Fruit fly (Drosophila melanogaster) whole organism, embryonic: ENCODE measurements around the gene PIP82.

ENCODE experiments used
- CG10565 ChIP-seq: fragments of 200-800 bp; sonication (Bioruptor generic); optimal IDR thresholded peaks from 3 replicates; lab custom pipeline; 2016; ENCODE audit warnings: missing biosample characterization, mild to moderate bottlenecking, missing genetic modification characterization
- CG11504 ChIP-seq: fragments of 200-800 bp; sonication (Bioruptor generic); optimal IDR thresholded peaks from 3 replicates; lab custom pipeline; 2019; ENCODE audit warnings: missing biosample characterization, mild to moderate bottlenecking, missing genetic modification characterization, moderate library complexity
- CG1233 ChIP-seq: fragments of 200-800 bp; sonication (Bioruptor generic); optimal IDR thresholded peaks from 4 replicates; lab custom pipeline; 2018; ENCODE audit warnings: missing biosample characterization, mild to moderate bottlenecking, missing genetic modification characterization
- CG13123 ChIP-seq: fragments of 200-800 bp; sonication (Bioruptor generic); optimal IDR thresholded peaks from 2 replicates; lab custom pipeline; 2016; ENCODE audit warnings: missing biosample characterization, missing genetic modification characterization
- CG17385 ChIP-seq: fragments of 200-800 bp; sonication (Bioruptor generic); optimal IDR thresholded peaks from 3 replicates; lab custom pipeline; 2018; ENCODE audit warnings: missing biosample characterization, mild to moderate bottlenecking, missing genetic modification characterization
- CG18764 ChIP-seq: fragments of 200-800 bp; sonication (Bioruptor generic); optimal IDR thresholded peaks from 3 replicates; lab custom pipeline; 2016; ENCODE audit warnings: missing biosample characterization, missing genetic modification characterization
- CG2678 ChIP-seq: fragments of 200-800 bp; sonication (Bioruptor generic); optimal IDR thresholded peaks from 3 replicates; lab custom pipeline; 2019; ENCODE audit warnings: missing biosample characterization, mild to moderate bottlenecking, missing genetic modification characterization, moderate library complexity
- CG3726 ChIP-seq: fragments of 200-800 bp; sonication (Bioruptor generic); IDR thresholded peaks from 3 replicates; pipeline ENCODE4, ENCODE4 v1.3.6; 2022; ENCODE audit warnings: missing biosample characterization, missing genetic modification characterization
- CG4282 ChIP-seq: fragments of 200-800 bp; sonication (Bioruptor generic); optimal IDR thresholded peaks from 2 replicates; lab custom pipeline; 2016; ENCODE audit warnings: missing biosample characterization, missing genetic modification characterization
- CG4707 ChIP-seq: fragments of 200-800 bp; sonication (Bioruptor generic); optimal IDR thresholded peaks from 2 replicates; lab custom pipeline; 2018; ENCODE audit warnings: missing biosample characterization, mild to moderate bottlenecking, missing genetic modification characterization, moderate library complexity
- CG6689 ChIP-seq: fragments of 200-800 bp; sonication (Bioruptor generic); IDR thresholded peaks from 2 replicates; pipeline ENCODE4 v1.3.6; 2022; ENCODE audit warnings: missing biosample characterization, missing genetic modification characterization
- CG6765 ChIP-seq: fragments of 200-800 bp; sonication (Bioruptor generic); optimal IDR thresholded peaks from 3 replicates; lab custom pipeline; 2017; ENCODE audit warnings: missing biosample characterization, mild to moderate bottlenecking, missing genetic modification characterization
- CG6791 ChIP-seq: fragments of 200-800 bp; sonication (Bioruptor generic); IDR thresholded peaks from 3 replicates; pipeline ENCODE4 v1.3.6; 2022; ENCODE audit warnings: missing biosample characterization, missing genetic modification characterization; ENCODE audit not compliant: partially characterized antibody
- CG7928 ChIP-seq: fragments of 200-800 bp; sonication (Bioruptor generic); optimal IDR thresholded peaks from 2 replicates; lab custom pipeline; 2017; ENCODE audit warnings: missing biosample characterization, mild to moderate bottlenecking, missing genetic modification characterization
- CG8924 ChIP-seq: fragments of 200-800 bp; optimal IDR thresholded peaks from 3 replicates; lab custom pipeline; 2019; ENCODE audit warnings: missing biosample characterization, mild to moderate bottlenecking, missing genetic modification characterization, moderate library complexity
- CG9797 ChIP-seq: fragments of 200-800 bp; sonication (Bioruptor generic); optimal IDR thresholded peaks from 3 replicates; lab custom pipeline; 2018; ENCODE audit warnings: missing biosample characterization, mild to moderate bottlenecking, missing genetic modification characterization
- CG9932 ChIP-seq: fragments of 200-800 bp; sonication (Bioruptor generic); IDR thresholded peaks from 2 replicates; pipeline ENCODE4 v1.3.6; 2022; ENCODE audit warnings: missing biosample characterization, missing genetic modification characterization
- CrebB ChIP-seq: fragments of 200-800 bp; sonication (Bioruptor generic); optimal IDR thresholded peaks from 3 replicates; lab custom pipeline; 2018; ENCODE audit warnings: missing biosample characterization, mild to moderate bottlenecking, missing genetic modification characterization
- Dip2 ChIP-seq: fragments of 200-800 bp; sonication (Bioruptor generic); IDR thresholded peaks from 2 replicates; pipeline ENCODE4 v1.3.6; 2022; ENCODE audit warnings: missing biosample characterization, missing genetic modification characterization
- Dref ChIP-seq: fragments of 200-800 bp; sonication (Bioruptor generic); IDR thresholded peaks from 2 replicates; pipeline ENCODE4 v1.3.6; 2022; ENCODE audit warnings: missing biosample characterization, missing genetic modification characterization
- E2f1 ChIP-seq: fragments of 200-800 bp; sonication (Bioruptor generic); IDR thresholded peaks from 2 replicates; pipeline ENCODE4 v1.3.6; 2022; ENCODE audit warnings: missing biosample characterization, missing genetic modification characterization
- E2f2 ChIP-seq: fragments of 200-800 bp; sonication (Bioruptor generic); IDR thresholded peaks from 2 replicates; pipeline ENCODE4 v1.3.6; 2022; ENCODE audit warnings: missing biosample characterization, missing genetic modification characterization
- Ets97D ChIP-seq: fragments of 200-800 bp; sonication (Bioruptor generic); optimal IDR thresholded peaks from 3 replicates; lab custom pipeline; 2016; ENCODE audit warnings: missing biosample characterization, missing genetic modification characterization
- HmgZ ChIP-seq: fragments of 200-800 bp; sonication (Bioruptor generic); optimal IDR thresholded peaks from 2 replicates; lab custom pipeline; 2018; ENCODE audit warnings: missing biosample characterization, mild to moderate bottlenecking, missing genetic modification characterization
- Hr39 ChIP-seq: fragments of >200 bp; optimal IDR thresholded peaks from 2 replicates; lab custom pipeline; 2017
- Hsf ChIP-seq: fragments of 200-800 bp; sonication (Bioruptor generic); optimal IDR thresholded peaks from 3 replicates; lab custom pipeline; 2016; ENCODE audit warnings: missing biosample characterization, missing genetic modification characterization
- Lhr ChIP-seq: fragments of 200-800 bp; sonication (Bioruptor generic); optimal IDR thresholded peaks from 3 replicates; lab custom pipeline; 2017; ENCODE audit warnings: mild to moderate bottlenecking, missing biosample characterization, missing genetic modification reagents, missing genetic modification characterization
- NfI ChIP-seq: fragments of 200-800 bp; sonication (Bioruptor generic); optimal IDR thresholded peaks from 3 replicates; lab custom pipeline; 2018; ENCODE audit warnings: missing biosample characterization, mild to moderate bottlenecking, missing genetic modification characterization, moderate library complexity
- Scr ChIP-seq: fragments of 200-800 bp; sonication (Bioruptor generic); IDR thresholded peaks from 2 replicates; pipeline ENCODE4 v1.3.6; 2022; ENCODE audit warnings: missing biosample characterization, missing genetic modification characterization; ENCODE audit not compliant: partially characterized antibody
- Ssrp ChIP-seq: fragments of 200-800 bp; sonication (Bioruptor generic); optimal IDR thresholded peaks from 2 replicates; lab custom pipeline; 2018; ENCODE audit warnings: missing biosample characterization, mild to moderate bottlenecking, missing genetic modification characterization, moderate library complexity
- Trl ChIP-seq, 3 experiments: fragments of >200 bp in 2 of 3; fragments of 200-800 bp in 1 of 3; sonication (Bioruptor generic) in 1 of 3; optimal IDR thresholded peaks; 2 replicates in 1 of 3; 3 replicates in 2 of 3; lab custom pipeline; 2016 to 2017; ENCODE audit warnings: missing biosample characterization in 1 of 3, missing genetic modification characterization in 1 of 3
- Xrp1 ChIP-seq: fragments of 200-800 bp; sonication (Bioruptor generic); IDR thresholded peaks from 2 replicates; pipeline ENCODE4 v1.3.6; 2022; ENCODE audit warnings: missing biosample characterization, missing genetic modification characterization
- ac ChIP-seq: fragments of 200-800 bp; sonication (Bioruptor generic); optimal IDR thresholded peaks from 3 replicates; lab custom pipeline; 2017; ENCODE audit warnings: missing biosample characterization, mild to moderate bottlenecking, missing genetic modification characterization
- croc ChIP-seq: fragments of 200-800 bp; sonication (Bioruptor generic); conservative IDR thresholded peaks from 3 replicates; pipeline ENCODE4 v1.3.6; 2022; ENCODE audit warnings: missing biosample characterization, missing genetic modification characterization
- crol ChIP-seq: fragments of 200-800 bp; sonication (Bioruptor generic); IDR thresholded peaks from 2 replicates; pipeline ENCODE4 v1.3.6; 2022; ENCODE audit warnings: missing biosample characterization, missing genetic modification characterization
- dan ChIP-seq: fragments of 200-800 bp; sonication (Bioruptor generic); IDR thresholded peaks from 2 replicates; pipeline ENCODE4 v1.3.6; 2022; ENCODE audit warnings: missing biosample characterization, missing genetic modification characterization
- disco-r ChIP-seq: fragments of 200-800 bp; sonication (Bioruptor generic); optimal IDR thresholded peaks from 2 replicates; lab custom pipeline; 2016; ENCODE audit warnings: missing biosample characterization, missing genetic modification characterization
- ewg ChIP-seq: fragments of 200-800 bp; sonication (Bioruptor generic); optimal IDR thresholded peaks from 3 replicates; lab custom pipeline; 2017; ENCODE audit warnings: mild to moderate bottlenecking, missing biosample characterization, missing genetic modification reagents, missing genetic modification characterization
- fu2 ChIP-seq: fragments of 200-800 bp; sonication (Bioruptor generic); optimal IDR thresholded peaks from 2 replicates; lab custom pipeline; 2016; ENCODE audit warnings: missing biosample characterization, missing genetic modification characterization
- gcm2 ChIP-seq: fragments of 200-800 bp; sonication (Bioruptor generic); optimal IDR thresholded peaks from 2 replicates; lab custom pipeline; 2016; ENCODE audit warnings: missing biosample characterization, missing genetic modification characterization
- gem ChIP-seq: fragments of 200-800 bp; sonication (Bioruptor generic); optimal IDR thresholded peaks from 2 replicates; lab custom pipeline; 2019; ENCODE audit warnings: missing biosample characterization, mild to moderate bottlenecking, missing genetic modification characterization, moderate library complexity
- gfzf ChIP-seq: fragments of 200-800 bp; sonication (Bioruptor generic); optimal IDR thresholded peaks from 2 replicates; lab custom pipeline; 2016; ENCODE audit warnings: missing biosample characterization, mild to moderate bottlenecking, missing genetic modification characterization, moderate library complexity
- gt ChIP-seq: fragments of 200-800 bp; sonication (Bioruptor generic); IDR thresholded peaks from 2 replicates; pipeline ENCODE4 v1.3.6; 2022; ENCODE audit warnings: missing biosample characterization, missing genetic modification characterization
- row ChIP-seq: fragments of 200-800 bp; sonication (Bioruptor generic); IDR thresholded peaks from 3 replicates; pipeline ENCODE4 v1.3.6; 2022; ENCODE audit warnings: missing biosample characterization, missing genetic modification characterization
- schlank ChIP-seq: fragments of 200-800 bp; sonication (Bioruptor generic); optimal IDR thresholded peaks from 2 replicates; lab custom pipeline; 2018; ENCODE audit warnings: missing biosample characterization, mild to moderate bottlenecking, missing genetic modification characterization
- sd ChIP-seq: fragments of 200-800 bp; sonication (Bioruptor generic); optimal IDR thresholded peaks from 3 replicates; lab custom pipeline; 2018; ENCODE audit warnings: missing biosample characterization, mild to moderate bottlenecking, missing genetic modification characterization, moderate library complexity
- sens ChIP-seq: fragments of 200-800 bp; sonication (Bioruptor generic); peaks from one replicate; lab custom pipeline; 2016; ENCODE audit warnings: missing biosample characterization, missing genetic modification characterization
- sim ChIP-seq: fragments of 200-800 bp; sonication (Bioruptor generic); IDR thresholded peaks from 2 replicates; pipeline ENCODE4 v1.3.6; 2022; ENCODE audit warnings: missing biosample characterization, missing genetic modification characterization
- slou ChIP-seq: fragments of 200-800 bp; sonication (Bioruptor generic); optimal IDR thresholded peaks from 3 replicates; lab custom pipeline; 2016; ENCODE audit warnings: missing biosample characterization, missing genetic modification characterization
- stwl ChIP-seq: fragments of 200-800 bp; sonication (Bioruptor generic); optimal IDR thresholded peaks from 3 replicates; lab custom pipeline; 2018; ENCODE audit warnings: missing biosample characterization, mild to moderate bottlenecking, missing genetic modification characterization, moderate library complexity
- tll ChIP-seq, 2 experiments: fragments of 200-800 bp in 1 of 2; fragments of >200 bp in 1 of 2; sonication (Bioruptor generic) in 1 of 2; optimal IDR thresholded peaks; 2 replicates each; lab custom pipeline; 2017 to 2019; ENCODE audit warnings: missing biosample characterization in 2 of 2, missing genetic modification characterization in 2 of 2, mild to moderate bottlenecking in 1 of 2, moderate library complexity in 1 of 2
- tna ChIP-seq: fragments of 200-800 bp; sonication (Bioruptor generic); IDR thresholded peaks from 2 replicates; pipeline ENCODE4 v1.3.6; 2022; ENCODE audit warnings: missing biosample characterization, missing genetic modification characterization; ENCODE audit not compliant: partially characterized antibody

The PIP82 gene

DNA sequence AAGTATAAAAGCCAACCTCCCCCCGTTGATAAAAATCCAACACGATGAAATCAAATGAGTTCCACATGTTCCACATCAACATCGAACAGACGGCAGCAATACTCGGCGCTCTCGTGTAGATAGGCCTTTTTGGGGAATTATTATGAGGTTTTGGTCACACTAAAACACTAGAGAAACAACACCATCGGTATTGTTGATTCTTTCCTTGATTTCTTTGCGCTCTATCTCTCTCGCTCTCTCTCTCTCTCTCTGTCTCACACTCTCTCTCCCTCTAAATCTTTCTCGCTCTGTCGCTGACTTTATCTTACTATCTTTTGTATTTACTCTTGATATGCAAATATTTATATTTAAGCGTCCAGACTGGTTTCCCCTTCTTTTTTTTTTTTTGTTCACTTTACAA, 18.8 kb downstream of the PIP82 start:
- TF ChIP-seq Xrp1 (GFP tag; lab: Robert Waterston, UW) (no peak), slou (GFP tag; lab: Kevin White, UChicago) (no peak), CG1233 (GFP tag; lab: Kevin White, UChicago) (no peak), Trl (optimal IDR thresholded peaks at IDR 0.05; lab: Kevin White, UChicago) (peak; percentile 16 to 54), Trl (GFP tag; optimal IDR thresholded peaks at IDR 0.05; lab: Kevin White, UChicago) (no peak), Hr39 (lab: Kevin White, UChicago) (no peak), CG7928 (GFP tag; lab: Kevin White, UChicago) (no peak), tll (GFP tag; optimal IDR thresholded peaks at IDR 0.05; lab: Kevin White, UChicago) (peak in 1 of 2 experiments; percentile 38), sd (no peak), CG3726 (GFP tag; lab: Robert Waterston, UW) (no peak), sens (GFP tag; lab: Kevin White, UChicago) (peak; percentile 73), CG6791 (GFP tag; lab: Robert Waterston, UW) (0 out of 3 replicates have a peak, but pooled peaks have one; percentile 40), CG17385 (GFP tag; lab: Kevin White, UChicago) (no peak), CG9797 (GFP tag; lab: Kevin White, UChicago) (no peak), tna (GFP tag; lab: Robert Waterston, UW) (no peak), CG10565 (no peak), Hsf (GFP tag; lab: Kevin White, UChicago) (no peak), CG9932 (GFP tag; lab: Robert Waterston, UW) (no peak), CG6689 (GFP tag; lab: Robert Waterston, UW) (no peak), Scr (GFP tag; lab: Robert Waterston, UW) (no peak), stwl (peak; percentile 95), CG13123 (GFP tag; lab: Kevin White, UChicago) (no peak), E2f2 (GFP tag; lab: Robert Waterston, UW) (no peak), Ssrp (tag; lab: Kevin White, UChicago) (no peak), CG8924 (no peak), gt (GFP tag; lab: Robert Waterston, UW) (no peak), fu2 (GFP tag; lab: Kevin White, UChicago) (no peak), CG6765 (no peak), ewg (GFP tag; lab: Kevin White, UChicago) (no peak), Dref (GFP tag; lab: Robert Waterston, UW) (no peak), Ets97D (no peak), CrebB (no peak), CG4707 (GFP tag; lab: Kevin White, UChicago) (no peak), E2f1 (GFP tag; lab: Robert Waterston, UW) (no peak), gcm2 (GFP tag; lab: Kevin White, UChicago) (no peak), CG2678 (tag; lab: Kevin White, UChicago) (peak; percentile 14), NfI (GFP tag; lab: Kevin White, UChicago) (no peak), HmgZ (tag; lab: Kevin White, UChicago) (no peak), crol (GFP tag; lab: Robert Waterston, UW) (no peak), row (GFP tag; lab: Robert Waterston, UW) (peak; percentile 20; the same call in 1 of the 3 replicates), gem (tag; lab: Kevin White, UChicago) (no peak), disco-r (no peak), CG11504 (tag; lab: Kevin White, UChicago) (no peak), dan (GFP tag; lab: Robert Waterston, UW) (no peak), sim (GFP tag; lab: Robert Waterston, UW) (no peak), croc (no peak), ac (no peak), schlank (no peak), Lhr (GFP tag; lab: Kevin White, UChicago) (no peak), Dip2 (GFP tag; lab: Robert Waterston, UW) (no peak), gfzf (peak; percentile 34), CG18764 (peak; percentile 74), CG4282 (GFP tag; lab: Kevin White, UChicago) (no peak)
